Worm (Caenorhabditis elegans): ENCODE measurements around the gene B0457.6.

DNA sequence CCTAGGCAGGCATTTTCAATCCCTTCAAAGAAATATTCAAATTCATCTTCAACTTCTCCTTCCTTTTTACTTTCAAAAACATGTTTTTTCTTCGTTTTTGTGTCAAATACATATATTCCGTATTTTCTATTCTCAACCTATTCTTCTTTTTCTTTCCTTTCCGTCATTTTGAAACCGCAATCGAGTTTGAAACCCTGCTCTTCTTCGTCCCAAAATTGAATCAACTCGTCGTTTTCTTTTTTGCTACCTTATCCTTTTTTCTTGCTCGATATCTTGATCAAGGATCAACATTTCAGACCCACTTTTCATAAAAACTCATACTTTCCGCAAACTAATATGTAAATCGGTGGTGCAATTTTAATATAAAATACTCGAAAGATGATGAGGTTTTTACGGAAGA, 22.9 kb downstream of the B0457.6 start:
- no peak for TF ChIP-seq ama-1 (optimal IDR thresholded peaks at IDR 0.05)
- TF ChIP-seq flt-1 (GFP tag; IDR thresholded peaks at IDR 0.05), result no peak
- no peak for TF ChIP-seq ceh-13 (GFP tag; optimal IDR thresholded peaks at IDR 0.05)
- TF ChIP-seq tra-4 (tag; optimal IDR thresholded peaks at IDR 0.05), result no peak
- TF ChIP-seq hnd-1 (tag; optimal IDR thresholded peaks at IDR 0.05), result no peak
